Fruit fly (Drosophila melanogaster): Measurements from ENCODE around the gene CG1958.

CG1958 gene

DNA sequence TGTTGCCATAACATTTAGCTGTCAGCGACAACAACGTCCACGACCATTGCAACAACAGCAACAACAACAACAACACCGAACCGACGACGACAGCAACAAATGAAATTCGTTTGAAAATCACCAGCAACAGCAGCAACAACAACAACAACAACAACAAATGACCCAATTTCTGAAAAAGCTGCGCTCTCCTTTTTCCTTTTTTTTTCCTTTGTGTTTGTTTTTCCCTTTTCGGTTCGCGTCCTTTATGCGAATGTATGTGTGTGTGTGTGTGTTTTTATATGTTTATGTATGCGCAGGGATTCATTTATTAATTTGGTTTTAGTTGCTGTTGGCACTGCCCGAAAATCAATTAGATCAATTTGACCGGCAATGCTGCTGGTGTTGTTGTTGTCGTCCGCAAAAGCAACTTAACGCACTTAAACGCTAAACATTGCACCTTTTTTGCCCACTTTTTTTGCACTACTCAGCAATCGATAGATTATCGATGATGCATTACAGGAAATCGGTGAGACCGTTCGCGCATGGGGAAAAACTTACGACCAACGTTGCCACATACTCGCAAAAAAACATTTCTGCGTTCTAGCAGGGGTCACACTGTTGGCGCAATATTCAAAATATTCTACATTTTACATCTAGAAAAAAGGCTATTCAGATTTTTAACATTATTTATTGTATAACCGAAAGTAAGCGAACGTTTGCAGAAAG, 24.3 kb downstream of the CG1958 start, which contains the start of gene unc-119 (continued):
- TF ChIP-seq sd (tag; optimal IDR thresholded peaks at IDR 0.05) (peak; percentile 19), CG1602 (GFP tag; optimal IDR thresholded peaks at IDR 0.05) (no peak), Scr (GFP tag; IDR thresholded peaks at IDR 0.05; ENCODE audit: partially characterized antibody) (peak; percentile 67), YL-1 (GFP tag; optimal IDR thresholded peaks at IDR 0.05) (peak; percentile 14), chinmo (GFP tag; IDR thresholded peaks at IDR 0.05; ENCODE audit: partially characterized antibody) (0 out of 4 replicates have a peak, but pooled peaks have one; percentile 61), nerfin-2 (GFP tag; IDR thresholded peaks at IDR 0.05; ENCODE audit: partially characterized antibody) (peak; percentile 55; the same call in 1 of the 2 replicates), gro (GFP tag; optimal IDR thresholded peaks at IDR 0.05) (peak; percentile 22), sim (GFP tag; IDR thresholded peaks at IDR 0.05) (no peak), HLHmδ (GFP tag; optimal IDR thresholded peaks at IDR 0.05) (no peak), Sry-δ (GFP tag; optimal IDR thresholded peaks at IDR 0.05) (peak; percentile 76), Fer1 (GFP tag; optimal IDR thresholded peaks at IDR 0.05) (peak; percentile 15), CG8924 (tag; optimal IDR thresholded peaks at IDR 0.05) (peak; percentile 40), CG17568 (GFP tag; optimal IDR thresholded peaks at IDR 0.05) (no peak), croc (GFP tag; conservative IDR thresholded peaks at IDR 0.05) (no peak), NC2β (GFP tag; optimal IDR thresholded peaks at IDR 0.05) (peak; percentile 16), sug (tag; optimal IDR thresholded peaks at IDR 0.05) (peak; percentile 40), CG12659 (GFP tag; optimal IDR thresholded peaks at IDR 0.05) (peak; percentile 69), tna (GFP tag; IDR thresholded peaks at IDR 0.05; ENCODE audit: partially characterized antibody) (peak; percentile 49; the same call in 1 of the 2 replicates), Nf-YB (GFP tag; optimal IDR thresholded peaks at IDR 0.05) (peak; percentile 18), CG2712 (tag; optimal IDR thresholded peaks at IDR 0.05) (peak; percentile 21), Sin3A (optimal IDR thresholded peaks at IDR 0.05) (peak; percentile 61), HHEX (GFP tag; optimal IDR thresholded peaks at IDR 0.05) (no peak), CG12299 (tag; optimal IDR thresholded peaks at IDR 0.05) (peak; percentile 39), Antp (GFP tag; optimal IDR thresholded peaks at IDR 0.05) (no peak), BEAF-32 (GFP tag; optimal IDR thresholded peaks at IDR 0.05) (peak; percentile 79), CG4617 (GFP tag; optimal IDR thresholded peaks at IDR 0.05; ENCODE audit: borderline replicate concordance) (peak; percentile 77), CG9727 (GFP tag; optimal IDR thresholded peaks at IDR 0.05) (no peak), CG5180 (GFP tag; optimal IDR thresholded peaks at IDR 0.05) (no peak), CG7963 (GFP tag; IDR thresholded peaks at IDR 0.05; ENCODE audit: partially characterized antibody) (0 out of 3 replicates have a peak, but pooled peaks have one; percentile 39), MBD-R2 (GFP tag; IDR thresholded peaks at IDR 0.05) (peak; percentile 46), CoRest (tag; optimal IDR thresholded peaks at IDR 0.05) (peak; percentile 52), Nf-YC (tag; optimal IDR thresholded peaks at IDR 0.05) (peak; percentile 21), CG16863 (GFP tag; optimal IDR thresholded peaks at IDR 0.05) (no peak), sna (GFP tag; IDR thresholded peaks at IDR 0.05; ENCODE audit: partially characterized antibody) (peak; percentile 1; the same call in 1 of the 2 replicates), CG8290 (GFP tag; optimal IDR thresholded peaks at IDR 0.05) (peak; percentile 23), CG8290 (tag; optimal IDR thresholded peaks at IDR 0.05) (peak in 1 of 2 experiments; percentile 70), Bgb (GFP tag; IDR thresholded peaks at IDR 0.05; ENCODE audit: partially characterized antibody) (peak; percentile 83), vnd (GFP tag; IDR thresholded peaks at IDR 0.05; ENCODE audit: partially characterized antibody) (peak; percentile 39; the same call in 2 of the 3 replicates), CG30020 (tag; optimal IDR thresholded peaks at IDR 0.05) (peak; percentile 32), CG14710 (tag; optimal IDR thresholded peaks at IDR 0.05) (peak; percentile 100), CG11695 (GFP tag; IDR thresholded peaks at IDR 0.05) (no peak), Ets97D (GFP tag; optimal IDR thresholded peaks at IDR 0.05) (peak; percentile 84), fru (optimal IDR thresholded peaks at IDR 0.05) (no peak), CG13287 (GFP tag; IDR thresholded peaks at IDR 0.05; ENCODE audit: partially characterized antibody) (peak; percentile 82), CG10147 (GFP tag; optimal IDR thresholded peaks at IDR 0.05) (peak; percentile 1), hbn (GFP tag; IDR thresholded peaks at IDR 0.05; ENCODE audit: partially characterized antibody) (peak; percentile 51; the same call in 1 of the 2 replicates), CG10431 (GFP tag; optimal IDR thresholded peaks at IDR 0.05) (no peak), CG3838 (GFP tag; optimal IDR thresholded peaks at IDR 0.05) (no peak)

Data from whole organism, embryonic.